Fruit fly (Drosophila melanogaster) whole organism, adult: ENCODE measurements around the gene sordd2.

Experiments used
- CG1620 ChIP-seq: fragments of 200-800 bp; sonication (Bioruptor generic); optimal IDR thresholded peaks from 2 replicates; lab custom pipeline; 2016; ENCODE audit warnings: missing biosample characterization, missing genetic modification characterization
- CG5204 ChIP-seq: fragments of 200-800 bp; sonication (Bioruptor generic); optimal IDR thresholded peaks from 2 replicates; lab custom pipeline; 2016; ENCODE audit warnings: missing biosample characterization, missing genetic modification characterization
- Clk ChIP-seq: fragments of 200-800 bp; sonication (Bioruptor generic); optimal IDR thresholded peaks from 2 replicates; lab custom pipeline; 2017; ENCODE audit warnings: missing biosample characterization, missing genetic modification characterization
- Mnt ChIP-seq: fragments of 200-800 bp; sonication (Bioruptor generic); optimal IDR thresholded peaks from 2 replicates; lab custom pipeline; 2016; ENCODE audit warnings: missing biosample characterization, mild to moderate bottlenecking, missing genetic modification characterization

DNA sequence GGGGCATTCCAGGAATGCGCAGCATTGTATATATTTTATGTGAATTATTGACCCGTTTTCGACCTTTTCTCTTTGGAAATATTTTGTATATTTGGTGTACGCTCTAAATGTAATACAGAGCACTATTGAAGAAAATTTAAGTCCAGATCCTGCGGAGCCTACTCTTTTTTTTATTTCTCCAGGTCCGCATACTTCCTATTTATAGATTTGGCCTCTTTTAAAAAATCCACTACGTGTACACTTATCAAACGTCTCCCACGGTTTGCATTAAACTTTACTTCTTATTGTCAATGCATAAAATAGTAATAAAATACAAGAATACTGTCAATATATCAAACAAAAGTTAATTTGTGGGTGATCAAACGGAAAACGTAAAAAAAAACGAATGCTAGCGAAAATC is 15.4 kb downstream of the sordd2 start, which contains the start of gene Efhc1.1:
- TF ChIP-seq CG1620 (GFP tag; lab: Kevin White, UChicago) = no peak
- no peak for TF ChIP-seq CG5204
- no peak for TF ChIP-seq Mnt
- no peak for TF ChIP-seq Clk
